Fruit fly (Drosophila melanogaster): Measurements from ENCODE around the gene Ipp.

Ipp gene

DNA sequence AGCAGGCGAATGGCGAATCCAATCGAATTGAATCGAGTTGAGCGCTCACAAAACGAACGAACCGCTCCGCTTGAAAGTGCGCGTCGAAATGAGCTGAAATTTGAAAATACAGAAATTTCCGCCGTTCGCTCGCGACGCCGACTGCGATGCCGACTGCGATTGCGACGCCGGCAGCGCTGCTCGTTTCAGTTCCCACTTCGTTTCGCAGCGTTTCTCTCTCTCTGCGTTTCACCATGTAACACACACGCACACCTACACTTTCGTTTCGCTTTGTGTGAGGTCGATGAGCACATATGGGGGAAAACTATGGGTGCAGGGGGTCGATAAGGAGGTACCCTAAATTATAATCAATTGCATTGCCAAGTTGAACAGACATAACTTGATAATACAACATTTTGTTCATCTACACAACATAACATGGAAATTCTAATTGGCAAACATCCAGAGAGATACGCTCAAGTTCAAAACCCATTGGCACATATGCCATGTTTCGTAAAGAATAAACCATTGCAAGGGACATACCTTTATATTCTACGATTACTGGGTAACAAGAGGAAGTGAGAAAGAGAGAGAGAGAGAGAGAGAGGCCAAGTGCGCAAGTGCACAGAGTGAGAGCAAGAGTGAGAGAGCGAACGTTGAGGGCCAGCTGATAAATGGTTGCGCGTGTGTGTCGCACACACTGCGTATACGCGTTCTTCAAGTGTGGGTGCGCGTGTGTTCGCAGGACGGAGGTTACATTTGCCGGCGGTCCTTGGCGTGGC, 24.9 kb downstream of the Ipp start (continued):
- TF ChIP-seq Camta (GFP tag; optimal IDR thresholded peaks at IDR 0.05) (peak; percentile 93), h (optimal IDR thresholded peaks at IDR 0.05) (no peak), CG10462 (GFP tag; optimal IDR thresholded peaks at IDR 0.05) (peak; percentile 82), ttk (GFP tag; IDR thresholded peaks at IDR 0.05) (peak; percentile 82), prd (optimal IDR thresholded peaks at IDR 0.05) (no peak), prd (GFP tag; IDR thresholded peaks at IDR 0.05) (peak; percentile 91), CG33557 (GFP tag; optimal IDR thresholded peaks at IDR 0.05) (peak; percentile 82), rib (GFP tag; IDR thresholded peaks at IDR 0.05) (peak; percentile 13; the same call in 1 of the 2 replicates), fd3F (GFP tag; optimal IDR thresholded peaks at IDR 0.05) (peak; percentile 84), vnd (GFP tag; IDR thresholded peaks at IDR 0.05; ENCODE audit: partially characterized antibody) (no peak), run (tag; optimal IDR thresholded peaks at IDR 0.05) (peak; percentile 87), Rfx (GFP tag; IDR thresholded peaks at IDR 0.05) (peak; percentile 91), abd-A (tag; optimal IDR thresholded peaks at IDR 0.05) (peak; percentile 88), CG15011 (GFP tag; optimal IDR thresholded peaks at IDR 0.05) (peak; percentile 88), lov (optimal IDR thresholded peaks at IDR 0.05) (no peak), lov (GFP tag; IDR thresholded peaks at IDR 0.05) (peak; percentile 68)

DNA sequence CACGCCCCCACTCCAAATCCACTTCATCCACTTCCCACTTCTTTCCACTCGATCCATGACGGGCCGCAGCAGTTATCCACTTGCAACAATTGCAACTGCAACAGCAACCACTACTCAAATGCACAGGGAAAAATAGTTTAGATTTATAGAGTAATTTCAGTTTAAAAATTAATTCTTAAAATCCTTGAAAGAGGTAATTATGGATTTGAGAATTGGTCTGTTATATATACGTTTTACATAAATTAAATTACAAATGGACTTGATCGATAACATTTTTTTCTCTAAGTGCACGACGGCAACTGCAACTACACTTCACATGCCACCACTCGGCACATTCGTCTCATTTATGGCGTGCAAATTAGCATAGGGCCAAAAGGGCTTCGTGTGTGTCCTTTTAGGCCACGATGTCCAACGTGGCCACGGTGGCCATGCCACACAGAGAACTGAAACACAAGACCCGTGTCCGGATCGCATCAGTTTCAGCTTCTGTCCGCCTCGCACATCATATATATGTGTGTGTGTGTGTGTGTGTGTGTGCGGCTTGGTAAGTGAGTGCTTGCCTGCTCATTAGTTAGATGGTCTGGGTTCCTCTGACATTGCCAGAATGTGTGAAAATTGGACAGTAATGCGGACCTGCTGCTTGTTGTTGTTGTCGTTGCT, 26.5 kb downstream of the Ipp start:
- TF ChIP-seq jigr1 (GFP tag; IDR thresholded peaks at IDR 0.05) (no peak), CG10565 (GFP tag; optimal IDR thresholded peaks at IDR 0.05) (no peak), Blimp-1 (GFP tag; optimal IDR thresholded peaks at IDR 0.05) (peak; percentile 75), Sry-β (GFP tag; optimal IDR thresholded peaks at IDR 0.05) (no peak), Aef1 (GFP tag; IDR thresholded peaks at IDR 0.05) (peak; percentile 36; the same call in 2 of the 3 replicates), H15 (GFP tag; IDR thresholded peaks at IDR 0.05) (peak; percentile 47; the same call in 1 of the 3 replicates), twi (tag; optimal IDR thresholded peaks at IDR 0.05) (peak; percentile 68), dan (GFP tag; IDR thresholded peaks at IDR 0.05) (peak; percentile 36; the same call in 1 of the 2 replicates), CG31224 (GFP tag; IDR thresholded peaks at IDR 0.05) (no peak), scrt (GFP tag; optimal IDR thresholded peaks at IDR 0.05) (no peak), CG4707 (GFP tag; optimal IDR thresholded peaks at IDR 0.05) (no peak), NfI (GFP tag; optimal IDR thresholded peaks at IDR 0.05) (no peak), CG8924 (tag; optimal IDR thresholded peaks at IDR 0.05) (peak; percentile 86), ara (GFP tag; IDR thresholded peaks at IDR 0.05) (peak; percentile 86), dysf (GFP tag; IDR thresholded peaks at IDR 0.05) (peak; percentile 57; the same call in 2 of the 3 replicates), Fer2 (tag; optimal IDR thresholded peaks at IDR 0.05) (no peak), caup (GFP tag; optimal IDR thresholded peaks at IDR 0.05; ENCODE audit: severe bottlenecking) (no peak), cato (GFP tag; optimal IDR thresholded peaks at IDR 0.05; ENCODE audit: borderline replicate concordance) (peak; percentile 6), gcm2 (GFP tag; optimal IDR thresholded peaks at IDR 0.05) (no peak), kah (GFP tag; optimal IDR thresholded peaks at IDR 0.05) (peak; percentile 0), Deaf1 (tag; optimal IDR thresholded peaks at IDR 0.05) (peak; percentile 30), rib (GFP tag; IDR thresholded peaks at IDR 0.05) (0 out of 2 replicates have a peak, but pooled peaks have one; percentile 9), Ets97D (GFP tag; optimal IDR thresholded peaks at IDR 0.05) (peak; percentile 4), amos (GFP tag; IDR thresholded peaks at IDR 0.05; ENCODE audit: partially characterized antibody) (no peak), CG4617 (GFP tag; optimal IDR thresholded peaks at IDR 0.05; ENCODE audit: borderline replicate concordance) (no peak), HLH4C (GFP tag; IDR thresholded peaks at IDR 0.05; ENCODE audit: partially characterized antibody) (no peak), eve (GFP tag; optimal IDR thresholded peaks at IDR 0.05) (peak; percentile 45 to 86), wor (GFP tag; IDR thresholded peaks at IDR 0.05) (0 out of 2 replicates have a peak, but pooled peaks have one; percentile 31), CG17186 (GFP tag; optimal IDR thresholded peaks at IDR 0.05) (no peak), Fer3 (tag; optimal IDR thresholded peaks at IDR 0.05) (peak; percentile 3), Sry-δ (GFP tag; optimal IDR thresholded peaks at IDR 0.05) (peak; percentile 13), bigmax (GFP tag; optimal IDR thresholded peaks at IDR 0.05) (no peak), CG16779 (GFP tag; IDR thresholded peaks at IDR 0.05) (no peak)
